Worm (Caenorhabditis elegans) whole organism, late embryonic: Measurements from ENCODE around the gene fbxa-196.

ENCODE experiments used
- fkh-10 ChIP-seq: fragments of 150-350 bp; optimal IDR thresholded peaks from 2 replicates; lab custom pipeline; 2014; ENCODE audit warnings: missing biosample characterization, missing genetic modification reagents, missing genetic modification characterization
- nfya-1 ChIP-seq: sonication (generic microtip); optimal IDR thresholded peaks from 2 replicates; lab custom pipeline; 2017; ENCODE audit warnings: missing genetic modification characterization, mild to moderate bottlenecking, missing compliant biosample characterization, antibody characterized with exemption, moderate library complexity
- nhr-11 ChIP-seq: fragments of 150-350 bp; optimal IDR thresholded peaks from 2 replicates; lab custom pipeline; 2014; ENCODE audit warnings: missing biosample characterization, missing genetic modification characterization
- unc-86 ChIP-seq: sonication (generic microtip); optimal IDR thresholded peaks from 2 replicates; lab custom pipeline; 2016; ENCODE audit warnings: missing genetic modification characterization, missing compliant biosample characterization

- no peak for TF ChIP-seq fkh-10 (GFP tag; lab: Kevin White, UChicago)
- no peak for TF ChIP-seq nhr-11 (tag; lab: Kevin White, UChicago)
- no peak for TF ChIP-seq unc-86 (tag; lab: Kevin White, UChicago)
- no peak for TF ChIP-seq nfya-1 (tag; lab: Kevin White, UChicago)
Measured at ce11 chrV:6400528-6400927, 47.9 kb upstream of the fbxa-196 start.
